Worm (Caenorhabditis elegans) whole organism, mixed stage, embryonic: Measurements from ENCODE around the gene Y17D7B.2.

Experiments
- M03D4.4 ChIP-seq: sonication (generic microtip); optimal IDR thresholded peaks from 2 replicates; lab custom pipeline; 2017; ENCODE audit warnings: mild to moderate bottlenecking, missing genetic modification characterization, missing compliant biosample characterization
- ceh-43 ChIP-seq: fragments of 200-800 bp; sonication (Bioruptor generic); optimal IDR thresholded peaks from 2 replicates; lab custom pipeline; 2018; ENCODE audit warnings: mild to moderate bottlenecking, missing genetic modification characterization, moderate library complexity, missing compliant biosample characterization
- ceh-83 ChIP-seq: fragments of 200-800 bp; sonication (Bioruptor generic); optimal IDR thresholded peaks from 2 replicates; lab custom pipeline; 2018; ENCODE audit warnings: mild to moderate bottlenecking, missing genetic modification characterization, missing compliant biosample characterization
- ces-1 ChIP-seq: fragments of 150-350 bp; optimal IDR thresholded peaks from 2 replicates; lab custom pipeline; 2014; ENCODE audit warnings: missing biosample characterization, missing genetic modification reagents, missing genetic modification characterization
- drap-1 ChIP-seq: fragments of 200-800 bp; sonication (Bioruptor generic); optimal IDR thresholded peaks from 3 replicates; lab custom pipeline; 2018; ENCODE audit warnings: mild to moderate bottlenecking, missing genetic modification characterization, missing compliant biosample characterization
- elt-3 ChIP-seq: fragments of 150-350 bp; optimal IDR thresholded peaks from 2 replicates; lab custom pipeline; 2014; ENCODE audit warnings: missing biosample characterization, missing genetic modification characterization
- flh-1 ChIP-seq: fragments of 200-800 bp; sonication (Bioruptor generic); optimal IDR thresholded peaks from 2 replicates; lab custom pipeline; 2018; ENCODE audit warnings: mild to moderate bottlenecking, missing genetic modification characterization, moderate library complexity, missing compliant biosample characterization
- hlh-1 ChIP-seq: fragments of 150-350 bp; optimal IDR thresholded peaks from 2 replicates; lab custom pipeline; 2014; ENCODE audit warnings: missing biosample characterization, missing genetic modification reagents, missing genetic modification characterization
- lsy-2 ChIP-seq: fragments of 150-350 bp; optimal IDR thresholded peaks from 2 replicates; lab custom pipeline; 2014; ENCODE audit warnings: missing biosample characterization, missing genetic modification characterization
- nhr-28 ChIP-seq: fragments of 150-350 bp; optimal IDR thresholded peaks from 2 replicates; lab custom pipeline; 2014; ENCODE audit warnings: missing biosample characterization, missing genetic modification characterization
- nhr-76 ChIP-seq: sonication (generic microtip); optimal IDR thresholded peaks from 2 replicates; lab custom pipeline; 2017; ENCODE audit warnings: missing biosample characterization, missing genetic modification characterization
- pha-4 ChIP-seq: fragments of 150-350 bp; optimal IDR thresholded peaks from 2 replicates; lab custom pipeline; 2018; ENCODE audit warnings: missing biosample characterization, missing genetic modification reagents, missing genetic modification characterization
- sem-2 ChIP-seq: fragments of 200-800 bp; sonication (Bioruptor generic); optimal IDR thresholded peaks from 2 replicates; lab custom pipeline; 2018; ENCODE audit warnings: mild to moderate bottlenecking, missing genetic modification characterization, missing compliant biosample characterization
- snpc-4 ChIP-seq: fragments of 150-350 bp; optimal IDR thresholded peaks from 2 replicates; lab custom pipeline; 2014; ENCODE audit warnings: missing biosample characterization, missing genetic modification characterization
- unc-39 ChIP-seq: fragments of 150-350 bp; optimal IDR thresholded peaks from 2 replicates; lab custom pipeline; 2014; ENCODE audit warnings: missing biosample characterization, missing genetic modification characterization
- unc-62 ChIP-seq: fragments of 150-350 bp; optimal IDR thresholded peaks from 2 replicates; lab custom pipeline; 2014; ENCODE audit warnings: missing biosample characterization, missing genetic modification reagents, missing genetic modification characterization
- ztf-11 ChIP-seq: fragments of 150-350 bp; optimal IDR thresholded peaks from 2 replicates; lab custom pipeline; 2014; ENCODE audit warnings: missing biosample characterization, missing genetic modification characterization

Gene Y17D7B.2

DNA sequence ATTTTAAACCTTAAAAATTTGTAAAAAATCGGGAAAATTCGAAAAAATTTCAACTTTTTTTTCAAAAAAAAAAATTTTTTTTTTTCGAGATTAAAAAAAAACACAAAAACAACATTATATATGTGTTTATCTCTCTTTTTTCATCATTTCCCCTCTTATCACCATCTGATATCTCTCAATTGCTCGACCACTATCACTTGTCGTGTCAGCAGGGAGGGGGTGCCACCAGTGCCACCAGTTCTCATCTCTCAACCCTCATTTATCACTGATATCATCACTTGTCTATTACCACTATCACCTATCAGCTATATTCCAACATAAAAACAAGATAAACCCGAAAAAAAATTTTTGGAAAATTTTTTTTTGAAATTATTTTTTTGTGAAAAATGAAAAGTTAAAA, 38.9 kb downstream of the Y17D7B.2 start:
- TF ChIP-seq snpc-4 (tag; lab: Kevin White, UChicago) (no peak), M03D4.4 (tag; lab: Kevin White, UChicago) (no peak), ztf-11 (tag; lab: Kevin White, UChicago) (no peak), unc-39 (tag; lab: Kevin White, UChicago) (no peak), flh-1 (GFP tag; lab: Kevin White, UChicago) (no peak), drap-1 (no peak)

DNA sequence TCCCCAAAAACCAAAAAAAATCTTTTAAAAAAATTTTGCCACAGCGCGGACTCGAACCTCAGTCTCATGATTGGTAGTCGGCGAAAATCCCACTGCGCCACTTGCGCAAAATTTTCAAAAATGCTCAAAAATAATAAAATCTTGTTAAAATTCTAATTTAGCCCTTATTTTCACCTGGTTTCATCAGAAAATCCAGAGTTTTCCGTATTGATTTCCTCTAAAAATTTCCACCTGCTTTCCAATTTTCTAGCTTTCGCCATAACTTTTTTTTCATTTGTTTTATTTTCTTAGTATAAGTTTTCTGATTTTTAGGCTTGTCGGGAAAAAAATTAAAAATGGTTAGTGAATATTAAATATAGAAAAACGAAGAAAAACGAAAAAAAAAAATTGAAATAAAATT, 39.8 kb downstream of the Y17D7B.2 start:
- TF ChIP-seq elt-3 (tag; lab: Kevin White, UChicago) (no peak), sem-2 (GFP tag; lab: Kevin White, UChicago) (no peak), ceh-83 (GFP tag; lab: Kevin White, UChicago) (no peak), drap-1 (no peak), nhr-76 (tag; lab: Kevin White, UChicago) (no peak), pha-4 (no peak)

DNA sequence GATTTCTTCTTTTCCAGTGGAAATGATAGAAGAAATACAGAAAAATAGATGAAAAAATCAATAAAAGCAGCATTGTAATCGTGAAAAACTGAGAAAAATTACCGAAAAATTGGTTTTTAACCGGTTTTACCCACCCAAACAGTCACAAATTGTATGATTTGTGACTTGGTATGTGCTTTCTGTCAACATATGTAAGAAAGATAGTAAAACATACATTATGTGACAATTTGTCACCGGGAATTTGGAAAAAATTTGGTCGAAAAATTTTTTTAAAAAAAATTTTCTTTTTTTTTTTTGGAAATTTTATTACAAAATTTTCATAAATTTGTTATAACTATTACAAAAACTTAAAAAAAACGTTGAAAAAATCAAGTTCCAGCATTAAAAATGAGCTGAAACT, 49.6 kb downstream of the Y17D7B.2 start, which contains the start of gene cyp-33D3:
TSS of gene cyp-33D3 (minus strand) at position 101 of the 400 bp plus-strand sequence.
- TF ChIP-seq ces-1 (GFP tag; lab: Kevin White, UChicago) (no peak), elt-3 (tag; lab: Kevin White, UChicago) (no peak), lsy-2 (tag; lab: Kevin White, UChicago) (no peak), nhr-76 (tag; lab: Kevin White, UChicago) (no peak)

DNA sequence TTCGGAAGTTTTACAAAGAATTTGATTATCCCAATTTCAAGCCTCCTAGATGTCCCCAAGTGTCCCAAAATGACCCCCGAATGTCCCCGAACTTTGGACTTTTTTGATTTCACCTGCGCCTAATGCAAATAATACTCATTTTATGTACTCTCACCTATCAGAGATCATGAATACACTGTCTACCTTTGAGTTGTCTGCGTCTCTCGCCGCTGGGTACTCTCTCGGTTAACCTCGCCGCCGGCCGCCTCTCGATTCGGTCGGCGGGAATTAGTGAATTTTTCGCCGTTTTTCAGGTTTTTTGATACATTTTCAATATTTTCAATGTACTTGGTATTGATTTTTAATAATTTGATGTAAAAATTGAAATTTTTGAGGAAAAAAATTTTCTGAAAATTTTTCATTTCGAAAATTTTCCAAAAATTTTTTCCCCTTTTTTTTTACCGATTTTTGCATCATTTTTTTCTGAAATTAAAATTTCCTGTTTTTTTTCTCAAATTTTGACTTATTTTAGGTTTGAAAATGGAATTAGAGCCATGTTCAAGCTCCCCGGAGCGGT, 51.3 kb downstream of the Y17D7B.2 start, which contains the start of gene nhr-65:
TSS of gene nhr-65 (plus strand) at position 506 of the 556 bp plus-strand sequence.
- TF ChIP-seq hlh-1 (tag; lab: Kevin White, UChicago) (no peak), nhr-28 (tag; lab: Kevin White, UChicago) (no peak), ceh-43 (no peak), unc-62 (GFP tag; lab: Kevin White, UChicago) (no peak)
